Worm (Caenorhabditis elegans) whole organism, young adult: ENCODE data around the gene B0228.1.

ENCODE experiments used
- B0019.2 ChIP-seq: fragments of 200-800 bp; sonication (Bioruptor generic); conservative IDR thresholded peaks from 2 replicates; pipeline ENCODE4 v1.3.6; 2022; ENCODE audit warnings: missing genetic modification reagents, missing genetic modification characterization, missing compliant biosample characterization
- T07F8.4 ChIP-seq: sonication (generic microtip); optimal IDR thresholded peaks from 2 replicates; lab custom pipeline; 2016; ENCODE audit warnings: mild to moderate bottlenecking, missing genetic modification characterization, moderate library complexity, missing compliant biosample characterization
- akir-1 ChIP-seq: fragments of 200-800 bp; sonication (Bioruptor generic); optimal IDR thresholded peaks from 2 replicates; lab custom pipeline; 2018; ENCODE audit warnings: mild to moderate bottlenecking, missing genetic modification characterization, moderate library complexity, missing compliant biosample characterization
- attf-3 ChIP-seq: fragments of 200-800 bp; sonication (Bioruptor generic); conservative IDR thresholded peaks from 2 replicates; pipeline ENCODE4 v1.3.6; 2022; ENCODE audit warnings: missing genetic modification reagents, missing genetic modification characterization, missing compliant biosample characterization
- ccch-3 ChIP-seq: fragments of 200-800 bp; sonication (Bioruptor generic); optimal IDR thresholded peaks from 2 replicates; lab custom pipeline; 2018; ENCODE audit warnings: mild to moderate bottlenecking, missing genetic modification characterization, missing compliant biosample characterization
- cebp-1 ChIP-seq, 2 experiments: fragments of 200-800 bp in 1 of 2; sonication (Bioruptor generic) in 1 of 2; sonication (generic microtip) in 1 of 2; IDR thresholded peaks in 1 of 2; optimal IDR thresholded peaks in 1 of 2; 2 replicates each; pipeline versions ENCODE4 v1.3.6 to Lab custom; 2017 to 2022; ENCODE audit warnings: missing compliant biosample characterization in 2 of 2, missing genetic modification characterization in 2 of 2, mild to moderate bottlenecking in 1 of 2, missing genetic modification reagents in 1 of 2, moderate library complexity in 1 of 2
- dpl-1 ChIP-seq: fragments of 150-350 bp; optimal IDR thresholded peaks from 2 replicates; lab custom pipeline; 2014; ENCODE audit warnings: missing biosample characterization, missing genetic modification reagents, missing genetic modification characterization
- him-1 ChIP-seq: sonication (generic microtip); optimal IDR thresholded peaks from 2 replicates; lab custom pipeline; 2016; ENCODE audit warnings: missing genotype, missing genetic modification reagents, missing genetic modification characterization, missing compliant biosample characterization
- lin-26 ChIP-seq: fragments of 200-800 bp; sonication (Bioruptor generic); IDR thresholded peaks from 2 replicates; pipeline ENCODE4 v1.3.6; 2022; ENCODE audit warnings: missing genetic modification reagents, missing genetic modification characterization, missing compliant biosample characterization
- tbp1 ChIP-seq: fragments of 200-800 bp; sonication (Bioruptor generic); optimal IDR thresholded peaks from 2 replicates; lab custom pipeline; 2018; ENCODE audit warnings: mild to moderate bottlenecking, missing genetic modification characterization, missing compliant biosample characterization
- unc-62 ChIP-seq: fragments of 150-350 bp; optimal IDR thresholded peaks from 2 replicates; lab custom pipeline; 2014; ENCODE audit warnings: missing biosample characterization, missing genetic modification reagents, missing genetic modification characterization
- zim-3 ChIP-seq: sonication (generic microtip); optimal IDR thresholded peaks from 2 replicates; lab custom pipeline; 2017; ENCODE audit warnings: mild to moderate bottlenecking, missing genetic modification characterization, moderate library complexity, missing compliant biosample characterization
- ztf-6 ChIP-seq: fragments of 200-800 bp; sonication (Bioruptor generic); IDR thresholded peaks from 2 replicates; pipeline ENCODE4 v1.3.6; 2022; ENCODE audit warnings: missing genetic modification reagents, missing genetic modification characterization, missing compliant biosample characterization

DNA sequence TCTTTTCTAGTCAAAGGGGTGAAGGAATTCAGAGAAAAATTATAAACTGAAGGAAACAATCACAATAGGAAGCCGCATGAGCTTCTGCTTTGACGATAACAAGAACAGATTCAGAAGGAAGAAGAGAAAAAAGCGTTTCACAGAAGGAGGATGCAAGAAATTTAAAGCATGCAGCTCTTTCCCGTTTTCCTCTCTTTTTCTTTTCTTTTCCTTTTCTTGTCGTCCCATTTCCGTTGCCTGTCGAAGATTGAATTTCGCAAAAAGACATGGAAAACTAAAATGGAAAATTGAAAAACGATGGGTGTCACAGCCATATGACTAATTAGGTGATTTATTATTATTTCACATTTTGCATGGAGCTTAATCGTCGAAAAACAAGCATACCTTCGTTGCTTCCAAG, 39.0 kb upstream of the B0228.1 start:
- TF ChIP-seq attf-3 (GFP tag; lab: Robert Waterston, UW) (no peak), unc-62 (GFP tag; lab: Kevin White, UChicago) (no peak), ccch-3 (GFP tag; lab: Kevin White, UChicago) (no peak), T07F8.4 (tag; lab: Kevin White, UChicago) (no peak), akir-1 (GFP tag; lab: Kevin White, UChicago) (no peak), him-1 (tag; lab: Kevin White, UChicago) (no peak), dpl-1 (no peak), zim-3 (tag; lab: Kevin White, UChicago) (no peak), B0019.2 (GFP tag; lab: Robert Waterston, UW) (no peak), lin-26 (GFP tag; lab: Robert Waterston, UW) (no peak), ztf-6 (no peak), tbp1 (GFP tag; lab: Kevin White, UChicago) (no peak), cebp-1 (GFP tag; IDR thresholded peaks at IDR 0.05; lab: Robert Waterston, UW) (no peak), cebp-1 (tag; optimal IDR thresholded peaks at IDR 0.05; lab: Kevin White, UChicago) (no peak)
